Fruit fly (Drosophila melanogaster) whole organism, embryonic: ENCODE results near the gene CG9254.

ENCODE experiments used
- Antp ChIP-seq: fragments of 200-800 bp; sonication (Bioruptor generic); optimal IDR thresholded peaks from 3 replicates; lab custom pipeline; 2016; ENCODE audit warnings: missing biosample characterization, missing genetic modification characterization
- CG10462 ChIP-seq: fragments of 200-800 bp; sonication (Bioruptor generic); optimal IDR thresholded peaks from 2 replicates; lab custom pipeline; 2016; ENCODE audit warnings: missing biosample characterization, missing genetic modification characterization
- CG10543 ChIP-seq: fragments of 200-800 bp; sonication (Bioruptor generic); optimal IDR thresholded peaks from 3 replicates; lab custom pipeline; 2017; ENCODE audit warnings: missing biosample characterization, mild to moderate bottlenecking, missing genetic modification characterization, moderate library complexity
- CG11504 ChIP-seq: fragments of 200-800 bp; sonication (Bioruptor generic); optimal IDR thresholded peaks from 3 replicates; lab custom pipeline; 2019; ENCODE audit warnings: missing biosample characterization, mild to moderate bottlenecking, missing genetic modification characterization, moderate library complexity
- CG12236 ChIP-seq: fragments of 200-800 bp; sonication (Bioruptor generic); optimal IDR thresholded peaks from 2 replicates; lab custom pipeline; 2016; ENCODE audit warnings: missing biosample characterization, missing genetic modification characterization
- CG12391 ChIP-seq: fragments of 200-800 bp; sonication (Bioruptor generic); optimal IDR thresholded peaks from 3 replicates; lab custom pipeline; 2018; ENCODE audit warnings: missing biosample characterization, mild to moderate bottlenecking, missing genetic modification characterization, moderate library complexity
- CG15269 ChIP-seq: fragments of 200-800 bp; sonication (Bioruptor generic); optimal IDR thresholded peaks from 2 replicates; lab custom pipeline; 2018; ENCODE audit warnings: missing biosample characterization, mild to moderate bottlenecking, missing genetic modification characterization, moderate library complexity
- CG15601 ChIP-seq: fragments of 200-800 bp; sonication (Bioruptor generic); optimal IDR thresholded peaks from 3 replicates; lab custom pipeline; 2019; ENCODE audit warnings: missing biosample characterization, mild to moderate bottlenecking, missing genetic modification characterization, moderate library complexity
- CG1602 ChIP-seq: fragments of 200-800 bp; sonication (Bioruptor generic); optimal IDR thresholded peaks from 3 replicates; lab custom pipeline; 2016; ENCODE audit warnings: missing biosample characterization, missing genetic modification characterization
- CG18619 ChIP-seq: fragments of 200-800 bp; sonication (Bioruptor generic); optimal IDR thresholded peaks from 3 replicates; lab custom pipeline; 2017; ENCODE audit warnings: missing biosample characterization, mild to moderate bottlenecking, missing genetic modification characterization
- CG30431 ChIP-seq: fragments of 200-800 bp; sonication (Bioruptor generic); optimal IDR thresholded peaks from 2 replicates; lab custom pipeline; 2017; ENCODE audit warnings: missing biosample characterization, missing genetic modification characterization
- CG3065 ChIP-seq: fragments of 200-800 bp; sonication (Bioruptor generic); optimal IDR thresholded peaks from 2 replicates; lab custom pipeline; 2016; ENCODE audit warnings: missing biosample characterization, missing genetic modification characterization
- CG3281 ChIP-seq: fragments of 200-800 bp; sonication (Bioruptor generic); optimal IDR thresholded peaks from 3 replicates; lab custom pipeline; 2017; ENCODE audit warnings: missing biosample characterization, mild to moderate bottlenecking, missing genetic modification characterization
- CG34422 ChIP-seq: fragments of 200-800 bp; sonication (Bioruptor generic); IDR thresholded peaks from 3 replicates; pipeline ENCODE4 v1.3.6; 2022; ENCODE audit warnings: missing biosample characterization, missing genetic modification characterization
- CG42726 ChIP-seq: fragments of 200-800 bp; sonication (Bioruptor generic); IDR thresholded peaks from 2 replicates; pipeline ENCODE4 v1.3.6; 2022; ENCODE audit warnings: missing biosample characterization, missing genetic modification characterization; ENCODE audit not compliant: partially characterized antibody
- D19B ChIP-seq: fragments of 200-800 bp; sonication (Bioruptor generic); optimal IDR thresholded peaks from 2 replicates; lab custom pipeline; 2017; ENCODE audit warnings: missing biosample characterization, mild to moderate bottlenecking, missing genetic modification characterization
- Dbx ChIP-seq: fragments of 200-800 bp; sonication (Bioruptor generic); IDR thresholded peaks from 3 replicates; pipeline ENCODE4 v1.3.6; 2022; ENCODE audit warnings: missing biosample characterization, missing genetic modification characterization
- Doc3 ChIP-seq: fragments of 200-800 bp; sonication (Bioruptor generic); IDR thresholded peaks from 3 replicates; pipeline ENCODE4 v1.3.6; 2022; ENCODE audit warnings: missing biosample characterization, missing genetic modification characterization; ENCODE audit not compliant: partially characterized antibody
- Fer2 ChIP-seq: fragments of 200-800 bp; sonication (Bioruptor generic); optimal IDR thresholded peaks from 2 replicates; lab custom pipeline; 2018; ENCODE audit warnings: missing biosample characterization, mild to moderate bottlenecking, missing genetic modification characterization, moderate library complexity
- Hand ChIP-seq: fragments of 200-800 bp; sonication (Bioruptor generic); optimal IDR thresholded peaks from 2 replicates; lab custom pipeline; 2017; ENCODE audit warnings: mild to moderate bottlenecking, missing biosample characterization, missing genetic modification reagents, missing genetic modification characterization
- Hey ChIP-seq: fragments of 200-800 bp; sonication (Bioruptor generic); optimal IDR thresholded peaks from 3 replicates; lab custom pipeline; 2018; ENCODE audit warnings: missing biosample characterization, mild to moderate bottlenecking, missing genetic modification characterization
- Jarid2 ChIP-seq: fragments of 200-800 bp; sonication (Bioruptor generic); optimal IDR thresholded peaks from 3 replicates; lab custom pipeline; 2017; ENCODE audit warnings: mild to moderate bottlenecking, missing biosample characterization, missing genetic modification reagents, missing genetic modification characterization
- Max ChIP-seq: fragments of 200-800 bp; sonication (Bioruptor generic); optimal IDR thresholded peaks from 2 replicates; lab custom pipeline; 2016; ENCODE audit warnings: missing biosample characterization, mild to moderate bottlenecking, missing genetic modification characterization
- NFAT ChIP-seq: fragments of 200-800 bp; sonication (Bioruptor generic); IDR thresholded peaks from 2 replicates; pipeline ENCODE4 v1.3.6; 2022; ENCODE audit warnings: missing biosample characterization, missing genetic modification characterization
- Opbp ChIP-seq: fragments of 200-800 bp; sonication (Bioruptor generic); IDR thresholded peaks from 3 replicates; pipeline ENCODE4 v1.3.6; 2022; ENCODE audit warnings: missing biosample characterization, missing genetic modification characterization; ENCODE audit not compliant: partially characterized antibody
- Usf ChIP-seq: fragments of 200-800 bp; sonication (Bioruptor generic); optimal IDR thresholded peaks from 2 replicates; lab custom pipeline; 2017; ENCODE audit warnings: missing genotype, missing biosample characterization, missing genetic modification characterization
- ato ChIP-seq: fragments of 200-800 bp; sonication (Bioruptor generic); IDR thresholded peaks from 2 replicates; pipeline ENCODE4 v1.3.6; 2022; ENCODE audit warnings: missing biosample characterization, missing genetic modification characterization; ENCODE audit not compliant: partially characterized antibody
- bab2 ChIP-seq: fragments of 200-800 bp; sonication (Bioruptor generic); optimal IDR thresholded peaks from 2 replicates; lab custom pipeline; 2016; ENCODE audit warnings: missing biosample characterization, missing genetic modification characterization
- br ChIP-seq: fragments of >200 bp; optimal IDR thresholded peaks from 2 replicates; lab custom pipeline; 2017
- croc ChIP-seq: fragments of 200-800 bp; sonication (Bioruptor generic); conservative IDR thresholded peaks from 3 replicates; pipeline ENCODE4 v1.3.6; 2022; ENCODE audit warnings: missing biosample characterization, missing genetic modification characterization
- gsb ChIP-seq: fragments of 200-800 bp; sonication (Bioruptor generic); IDR thresholded peaks from 2 replicates; pipeline ENCODE4 v1.3.6; 2022; ENCODE audit warnings: missing biosample characterization, missing genetic modification characterization
- insv ChIP-seq, 2 experiments: fragments of 200-800 bp; sonication (Bioruptor generic); optimal IDR thresholded peaks; 3 replicates each; lab custom pipeline; 2016 to 2018; ENCODE audit warnings: missing biosample characterization in 2 of 2, missing genetic modification characterization in 2 of 2
- luna ChIP-seq: fragments of 200-800 bp; sonication (Bioruptor generic); optimal IDR thresholded peaks from 2 replicates; lab custom pipeline; 2016; ENCODE audit warnings: missing biosample characterization, missing genetic modification characterization
- mld ChIP-seq: fragments of 200-800 bp; sonication (Bioruptor generic); IDR thresholded peaks from 3 replicates; pipeline ENCODE4 v1.3.6; 2022; ENCODE audit warnings: missing biosample characterization, missing genetic modification characterization; ENCODE audit not compliant: partially characterized antibody
- nerfin-1 ChIP-seq: fragments of 200-800 bp; sonication (Bioruptor generic); optimal IDR thresholded peaks from 3 replicates; lab custom pipeline; 2019; ENCODE audit warnings: missing biosample characterization, mild to moderate bottlenecking, missing genetic modification characterization, moderate library complexity
- pb ChIP-seq: fragments of 200-800 bp; sonication (Bioruptor generic); optimal IDR thresholded peaks from 3 replicates; lab custom pipeline; 2016; ENCODE audit warnings: missing biosample characterization, missing genetic modification characterization
- phol ChIP-seq: fragments of 200-800 bp; sonication (Bioruptor generic); optimal IDR thresholded peaks from 3 replicates; lab custom pipeline; 2018; ENCODE audit warnings: missing biosample characterization, mild to moderate bottlenecking, missing genetic modification characterization, moderate library complexity
- pita ChIP-seq: fragments of 200-800 bp; sonication (Bioruptor generic); optimal IDR thresholded peaks from 2 replicates; lab custom pipeline; 2017; ENCODE audit warnings: missing biosample characterization, mild to moderate bottlenecking, missing genetic modification characterization
- pzg ChIP-seq: fragments of 200-800 bp; sonication (Bioruptor generic); optimal IDR thresholded peaks from 3 replicates; lab custom pipeline; 2018; ENCODE audit warnings: missing biosample characterization, mild to moderate bottlenecking, missing genetic modification characterization, moderate library complexity
- salm ChIP-seq: fragments of 200-800 bp; sonication (Bioruptor generic); optimal IDR thresholded peaks from 2 replicates; lab custom pipeline; 2018; ENCODE audit warnings: missing biosample characterization, mild to moderate bottlenecking, missing genetic modification characterization
- sens-2 ChIP-seq: fragments of 200-800 bp; sonication (Bioruptor generic); IDR thresholded peaks from 2 replicates; pipeline ENCODE4 v1.3.6; 2022; ENCODE audit warnings: missing biosample characterization, missing genetic modification characterization
- slbo ChIP-seq: fragments of 200-800 bp; sonication (Bioruptor generic); IDR thresholded peaks from 2 replicates; pipeline ENCODE4 v1.3.6; 2022; ENCODE audit warnings: missing biosample characterization, missing genetic modification characterization
- sug ChIP-seq: fragments of 200-800 bp; optimal IDR thresholded peaks from 2 replicates; lab custom pipeline; 2019; ENCODE audit warnings: missing biosample characterization, mild to moderate bottlenecking, missing genetic modification characterization, moderate library complexity
- tio ChIP-seq: fragments of 200-800 bp; sonication (Bioruptor generic); optimal IDR thresholded peaks from 2 replicates; lab custom pipeline; 2017; ENCODE audit warnings: missing biosample characterization, missing genetic modification characterization, inconsistent platforms
- tll ChIP-seq, 2 experiments: fragments of 200-800 bp in 1 of 2; fragments of >200 bp in 1 of 2; sonication (Bioruptor generic) in 1 of 2; optimal IDR thresholded peaks; 2 replicates each; lab custom pipeline; 2017 to 2019; ENCODE audit warnings: missing biosample characterization in 2 of 2, missing genetic modification characterization in 2 of 2, mild to moderate bottlenecking in 1 of 2, moderate library complexity in 1 of 2
- trem ChIP-seq: fragments of 200-800 bp; optimal IDR thresholded peaks from 3 replicates; lab custom pipeline; 2019; ENCODE audit warnings: missing biosample characterization, mild to moderate bottlenecking, missing genetic modification characterization, moderate library complexity
- zen ChIP-seq: fragments of 200-800 bp; sonication (Bioruptor generic); optimal IDR thresholded peaks from 3 replicates; lab custom pipeline; 2018; ENCODE audit warnings: missing biosample characterization, mild to moderate bottlenecking, missing genetic modification characterization, moderate library complexity

The CG9254 gene

DNA sequence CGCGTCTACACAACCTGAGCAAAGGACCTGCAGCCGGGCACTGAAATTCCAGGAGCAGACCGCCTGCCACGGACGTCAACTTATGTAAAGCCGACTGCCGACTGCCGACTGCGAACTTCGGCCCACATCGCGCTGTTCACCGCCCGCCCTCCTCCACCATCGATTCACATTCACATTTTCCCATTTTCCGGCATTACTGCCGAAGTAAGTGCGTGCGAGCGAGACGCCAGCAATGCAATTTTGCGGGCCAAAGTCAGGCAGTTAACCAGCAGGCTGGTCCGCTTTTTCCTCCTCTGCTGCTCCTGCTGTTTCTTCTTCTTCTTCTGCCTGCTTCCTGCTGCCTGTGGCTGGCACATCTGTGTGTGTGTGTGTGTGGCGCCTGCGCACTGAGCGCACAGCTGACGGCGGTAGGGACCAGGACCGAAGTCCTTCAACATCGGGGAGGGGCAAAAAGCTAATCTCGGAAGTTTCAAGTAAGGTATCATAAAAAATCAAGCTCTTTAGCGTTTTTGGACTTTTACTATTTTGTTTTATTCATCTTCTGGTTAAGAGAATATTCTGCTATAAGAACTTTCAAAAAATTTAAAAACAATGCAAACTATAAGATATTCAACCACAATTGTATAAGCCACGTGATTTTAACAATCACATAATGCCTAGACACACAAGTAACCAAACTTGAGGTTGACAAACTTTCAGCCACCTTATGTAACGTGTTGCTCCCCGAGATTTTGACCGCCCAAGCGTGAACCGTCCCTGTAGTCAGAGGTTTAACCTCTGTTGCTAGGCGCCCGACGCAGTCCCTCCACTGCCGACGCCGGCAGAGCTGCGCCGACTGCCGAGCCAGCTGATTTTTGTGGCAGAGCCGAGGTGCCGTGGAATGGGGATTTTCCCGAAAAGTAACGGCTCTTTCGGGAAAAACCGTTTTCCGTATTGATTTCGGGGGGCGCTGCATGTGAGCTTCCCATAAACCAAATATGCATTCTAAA lies 49.0 kb downstream of the CG9254 start (continued):
- peak; percentile 49 for TF ChIP-seq phol (tag; lab: Kevin White, UChicago)
- no peak for TF ChIP-seq Fer2
- peak; percentile 45 to 48 for TF ChIP-seq tll (GFP tag; optimal IDR thresholded peaks at IDR 0.05; lab: Kevin White, UChicago)
- TF ChIP-seq CG11504 = peak; percentile 60
- TF ChIP-seq CG30431 (GFP tag; lab: Kevin White, UChicago) = peak; percentile 41
- peak; percentile 9 for TF ChIP-seq trem (tag; lab: Kevin White, UChicago)
- peak; percentile 20 for TF ChIP-seq CG10543 (GFP tag; lab: Kevin White, UChicago)
- no peak for TF ChIP-seq salm (tag; lab: Kevin White, UChicago)
- peak; percentile 23 for TF ChIP-seq luna
- TF ChIP-seq CG1602 (GFP tag; lab: Kevin White, UChicago) = peak; percentile 38
- no peak for TF ChIP-seq CG12236 (GFP tag; lab: Kevin White, UChicago)
- no peak for TF ChIP-seq Doc3 (GFP tag; lab: Robert Waterston, UW)
- TF ChIP-seq Usf (GFP tag; lab: Kevin White, UChicago) = peak; percentile 46
- TF ChIP-seq CG34422 (GFP tag; lab: Robert Waterston, UW) = peak; percentile 21; the same call in 1 of the 3 replicates
- peak; percentile 63 for TF ChIP-seq slbo (GFP tag; lab: Robert Waterston, UW)
- TF ChIP-seq pzg (GFP tag; lab: Kevin White, UChicago) = no peak
- TF ChIP-seq mld (GFP tag; lab: Robert Waterston, UW) = no peak
- no peak for TF ChIP-seq ato (GFP tag; lab: Robert Waterston, UW)
- TF ChIP-seq sens-2 = no peak
- TF ChIP-seq nerfin-1 (tag; lab: Kevin White, UChicago) = peak; percentile 50
- peak; percentile 57 for TF ChIP-seq Antp (GFP tag; lab: Kevin White, UChicago)
- no peak for TF ChIP-seq insv (GFP tag; optimal IDR thresholded peaks at IDR 0.05; lab: Kevin White, UChicago)
- peak; percentile 20 for TF ChIP-seq D19B (GFP tag; lab: Kevin White, UChicago)
- peak; percentile 29 for TF ChIP-seq pb
- TF ChIP-seq Jarid2 (GFP tag; lab: Kevin White, UChicago) = no peak
- TF ChIP-seq Max (GFP tag; lab: Kevin White, UChicago) = peak; percentile 27
- TF ChIP-seq CG10462 = peak; percentile 10
- TF ChIP-seq CG3065 (GFP tag; lab: Kevin White, UChicago) = no peak
- peak; percentile 60; the same call in 1 of the 3 replicates for TF ChIP-seq Opbp
- TF ChIP-seq CG42726 (GFP tag; lab: Robert Waterston, UW) = 0 out of 2 replicates have a peak, but pooled peaks have one; percentile 4
- peak; percentile 52 for TF ChIP-seq sug (tag; lab: Kevin White, UChicago)
- TF ChIP-seq Dbx (GFP tag; lab: Robert Waterston, UW) = peak; percentile 66
- TF ChIP-seq croc (GFP tag; lab: Robert Waterston, UW) = no peak
- no peak for TF ChIP-seq CG15601 (tag; lab: Kevin White, UChicago)
- TF ChIP-seq pita (GFP tag; lab: Kevin White, UChicago) = no peak
- peak; percentile 34 for TF ChIP-seq NFAT (GFP tag; lab: Robert Waterston, UW)
- peak; percentile 30 for TF ChIP-seq CG18619 (GFP tag; lab: Kevin White, UChicago)
- peak; percentile 42 for TF ChIP-seq bab2 (GFP tag; lab: Kevin White, UChicago)
- peak; percentile 61 for TF ChIP-seq zen (tag; lab: Kevin White, UChicago)
- TF ChIP-seq gsb (GFP tag; lab: Robert Waterston, UW) = no peak
- TF ChIP-seq CG12391 (tag; lab: Kevin White, UChicago) = peak; percentile 45
- TF ChIP-seq tio (GFP tag; lab: Kevin White, UChicago) = peak; percentile 45
- TF ChIP-seq br (lab: Kevin White, UChicago) = no peak
- TF ChIP-seq CG15269 = peak; percentile 53
- TF ChIP-seq Hand (GFP tag; lab: Kevin White, UChicago) = peak; percentile 12
- TF ChIP-seq CG3281 (GFP tag; lab: Kevin White, UChicago) = peak; percentile 51
- no peak for TF ChIP-seq Hey (tag; lab: Kevin White, UChicago)
